Worm (Caenorhabditis elegans) whole organism, L4 larva: ENCODE results near the gene B0252.5.
A peak's percentile ranks its signal among the peaks of the same experiment; 100 is the strongest.

Source experiments
- F44E2.7 ChIP-seq: fragments of 200-800 bp; sonication (Bioruptor generic); IDR thresholded peaks from 2 replicates; pipeline ENCODE4 v2.1.2; 2022; ENCODE audit warnings: missing genetic modification characterization, missing compliant biosample characterization
- T20F7.1 ChIP-seq: fragments of 200-800 bp; sonication (Bioruptor generic); optimal IDR thresholded peaks from 2 replicates; lab custom pipeline; 2018; ENCODE audit warnings: mild to moderate bottlenecking, missing genetic modification characterization, missing compliant biosample characterization
- Y48G9A.11 ChIP-seq: fragments of 200-800 bp; sonication (Bioruptor generic); IDR thresholded peaks from 2 replicates; pipeline ENCODE4 v1.3.6; 2022; ENCODE audit warnings: missing genetic modification reagents, missing genetic modification characterization, missing compliant biosample characterization
- Y75B8A.6 ChIP-seq: fragments of 200-800 bp; sonication (Bioruptor generic); IDR thresholded peaks from 2 replicates; pipeline ENCODE4 v1.3.6; 2022; ENCODE audit warnings: missing genetic modification reagents, missing genetic modification characterization, missing compliant biosample characterization
- ama-1 ChIP-seq: fragments of 150-350 bp; optimal IDR thresholded peaks from 2 replicates; lab custom pipeline; 2014; ENCODE audit warnings: inconsistent platforms, mixed read lengths
- arid-1 ChIP-seq: fragments of 200-800 bp; sonication (Bioruptor generic); conservative IDR thresholded peaks from 2 replicates; pipeline ENCODE4 v1.3.6; 2022; ENCODE audit warnings: missing genetic modification reagents, missing genetic modification characterization, missing compliant biosample characterization
- ceh-20 ChIP-seq: fragments of 200-800 bp; sonication (Bioruptor generic); IDR thresholded peaks from 2 replicates; pipeline ENCODE4 v1.3.6; 2022; ENCODE audit warnings: missing genetic modification reagents, missing genetic modification characterization, missing compliant biosample characterization
- ceh-62 ChIP-seq: sonication (generic microtip); optimal IDR thresholded peaks from 2 replicates; lab custom pipeline; 2017; ENCODE audit warnings: missing biosample characterization, missing genetic modification characterization
- ceh-82 ChIP-seq: sonication (generic microtip); optimal IDR thresholded peaks from 2 replicates; lab custom pipeline; 2017; ENCODE audit warnings: missing biosample characterization, missing genetic modification characterization
- ces-1 ChIP-seq: fragments of 150-350 bp; sonication (generic microtip); optimal IDR thresholded peaks from 4 replicates; lab custom pipeline; 2014; ENCODE audit warnings: missing biosample characterization, missing genetic modification reagents, missing genetic modification characterization
- ctbp-1 ChIP-seq: fragments of 200-800 bp; sonication (Bioruptor generic); IDR thresholded peaks from 2 replicates; pipeline ENCODE4 v1.3.6; 2022; ENCODE audit warnings: missing genetic modification reagents, missing genetic modification characterization, missing compliant biosample characterization
- daf-16 ChIP-seq, 3 experiments: sonication (generic microtip); optimal IDR thresholded peaks; 2 replicates each; lab custom pipeline; 2016 to 2017; ENCODE audit warnings: missing genetic modification characterization in 3 of 3, missing genetic modification reagents in 3 of 3, mild to moderate bottlenecking in 2 of 3, missing compliant biosample characterization in 2 of 3, missing biosample characterization in 1 of 3, moderate library complexity in 1 of 3
- dmd-9 ChIP-seq: fragments of 200-800 bp; sonication (Bioruptor generic); IDR thresholded peaks from 2 replicates; pipeline ENCODE4 v1.3.6; 2022; ENCODE audit warnings: missing genetic modification reagents, missing genetic modification characterization, missing compliant biosample characterization
- duxl-1 ChIP-seq: sonication (generic microtip); optimal IDR thresholded peaks from 2 replicates; lab custom pipeline; 2016; ENCODE audit warnings: mild to moderate bottlenecking, missing genetic modification characterization, moderate library complexity, missing compliant biosample characterization; ENCODE audit not compliant: poor library complexity
- hlh-30 ChIP-seq: sonication (generic microtip); optimal IDR thresholded peaks from 2 replicates; lab custom pipeline; 2017; ENCODE audit warnings: antibody characterized with exemption, mild to moderate bottlenecking, missing genetic modification characterization, missing compliant biosample characterization; ENCODE audit not compliant: insufficient read depth
- hmg-1.1 ChIP-seq: fragments of 200-800 bp; sonication (Bioruptor generic); IDR thresholded peaks from 2 replicates; pipeline ENCODE4 v1.3.6; 2022; ENCODE audit warnings: missing genetic modification reagents, missing genetic modification characterization, missing compliant biosample characterization
- lin-1 ChIP-seq: fragments of 200-800 bp; sonication (Bioruptor generic); IDR thresholded peaks from 2 replicates; pipeline ENCODE4 v1.3.6; 2022; ENCODE audit warnings: missing genetic modification reagents, missing genetic modification characterization, missing compliant biosample characterization
- lin-15B ChIP-seq: fragments of 150-350 bp; sonication (generic microtip); optimal IDR thresholded peaks from 3 replicates; lab custom pipeline; 2014; ENCODE audit warnings: missing biosample characterization, missing genetic modification characterization
- lin-29 ChIP-seq: fragments of 200-800 bp; sonication (Bioruptor generic); IDR thresholded peaks from 2 replicates; pipeline ENCODE4 v1.3.6; 2022; ENCODE audit warnings: missing genetic modification reagents, missing genetic modification characterization, missing compliant biosample characterization
- lin-38 ChIP-seq: fragments of 200-800 bp; sonication (Bioruptor generic); IDR thresholded peaks from 2 replicates; pipeline ENCODE4 v1.3.6; 2022; ENCODE audit warnings: missing genetic modification reagents, missing genetic modification characterization, missing compliant biosample characterization
- lir-3 ChIP-seq: sonication (generic microtip); optimal IDR thresholded peaks from 2 replicates; lab custom pipeline; 2016; ENCODE audit warnings: mild to moderate bottlenecking, missing genetic modification characterization, missing compliant biosample characterization
- lsy-2 ChIP-seq, 2 experiments: fragments of 150-350 bp in 1 of 2; sonication (generic microtip) in 1 of 2; optimal IDR thresholded peaks; 2 replicates each; lab custom pipeline; 2014 to 2017; ENCODE audit warnings: missing biosample characterization in 2 of 2, missing genetic modification characterization in 2 of 2
- madf-5 ChIP-seq, 2 experiments: fragments of 200-800 bp; sonication (Bioruptor generic); IDR thresholded peaks; 2 replicates each; pipeline ENCODE4 v1.3.6; 2022; ENCODE audit warnings: missing compliant biosample characterization in 2 of 2, missing genetic modification characterization in 2 of 2
- madf-9 ChIP-seq: fragments of 200-800 bp; sonication (Bioruptor generic); conservative IDR thresholded peaks from 2 replicates; pipeline ENCODE4 v1.3.6; 2022; ENCODE audit warnings: missing genetic modification reagents, missing genetic modification characterization, missing compliant biosample characterization
- mep-1 ChIP-seq: fragments of 150-350 bp; sonication (generic microtip); optimal IDR thresholded peaks from 3 replicates; lab custom pipeline; 2014; ENCODE audit warnings: missing biosample characterization, missing genetic modification characterization
- mes-2 ChIP-seq: sonication (generic microtip); optimal IDR thresholded peaks from 2 replicates; lab custom pipeline; 2016; ENCODE audit warnings: missing genotype, mild to moderate bottlenecking, missing genetic modification characterization, missing compliant biosample characterization; ENCODE audit not compliant: poor library complexity, severe bottlenecking
- mxl-3 ChIP-seq: fragments of 200-800 bp; sonication (Bioruptor generic); optimal IDR thresholded peaks from 2 replicates; lab custom pipeline; 2018; ENCODE audit warnings: mild to moderate bottlenecking, missing genetic modification characterization, missing compliant biosample characterization
- nhr-10 ChIP-seq: fragments of 150-350 bp; optimal IDR thresholded peaks from 2 replicates; lab custom pipeline; 2014; ENCODE audit warnings: missing biosample characterization, missing genetic modification characterization
- nhr-111 ChIP-seq: fragments of 200-800 bp; sonication (Bioruptor generic); optimal IDR thresholded peaks from 2 replicates; lab custom pipeline; 2018; ENCODE audit warnings: mild to moderate bottlenecking, missing genetic modification characterization, missing compliant biosample characterization
- nhr-28 ChIP-seq: fragments of 150-350 bp; optimal IDR thresholded peaks from 2 replicates; lab custom pipeline; 2014; ENCODE audit warnings: missing biosample characterization, missing genetic modification characterization
- nhr-42 ChIP-seq: fragments of 200-800 bp; sonication (Bioruptor generic); IDR thresholded peaks from 2 replicates; pipeline ENCODE4 v1.3.6; 2022; ENCODE audit warnings: missing genetic modification characterization, missing compliant biosample characterization
- nhr-48 ChIP-seq: sonication (generic microtip); optimal IDR thresholded peaks from 2 replicates; lab custom pipeline; 2016; ENCODE audit warnings: mild to moderate bottlenecking, missing genetic modification characterization, missing compliant biosample characterization
- nhr-6 ChIP-seq: fragments of 150-350 bp; optimal IDR thresholded peaks from 2 replicates; lab custom pipeline; 2014; ENCODE audit warnings: missing biosample characterization, missing genetic modification characterization
- nhr-76 ChIP-seq: fragments of 150-350 bp; optimal IDR thresholded peaks from 2 replicates; lab custom pipeline; 2014; ENCODE audit warnings: missing biosample characterization, missing genetic modification characterization
- pha-4 ChIP-seq, 2 experiments: fragments of 150-350 bp in 1 of 2; fragments of 200-800 bp in 1 of 2; sonication (Bioruptor generic) in 1 of 2; IDR thresholded peaks in 1 of 2; optimal IDR thresholded peaks in 1 of 2; 2 replicates each; pipeline versions ENCODE4 v1.3.6 to Lab custom; 2014 to 2022; ENCODE audit warnings: missing genetic modification characterization in 2 of 2, missing genetic modification reagents in 2 of 2, missing biosample characterization in 1 of 2, missing compliant biosample characterization in 1 of 2
- saeg-2 ChIP-seq: fragments of 200-800 bp; sonication (Bioruptor generic); IDR thresholded peaks from 2 replicates; pipeline ENCODE4 v1.3.6; 2022; ENCODE audit warnings: missing genetic modification reagents, missing genetic modification characterization, missing compliant biosample characterization
- set-16 ChIP-seq: fragments of 200-800 bp; sonication (Bioruptor generic); IDR thresholded peaks from 2 replicates; pipeline ENCODE4 v1.3.6; 2022; ENCODE audit warnings: missing genetic modification reagents, missing genetic modification characterization, missing compliant biosample characterization
- snpc-1.2 ChIP-seq: fragments of 200-800 bp; sonication (Bioruptor generic); IDR thresholded peaks from 2 replicates; pipeline ENCODE4 v1.3.6; 2022; ENCODE audit warnings: missing genetic modification reagents, missing genetic modification characterization, missing compliant biosample characterization
- snpc-4 ChIP-seq: fragments of 150-350 bp; optimal IDR thresholded peaks from 2 replicates; lab custom pipeline; 2014; ENCODE audit warnings: missing biosample characterization, missing genetic modification characterization
- spr-3 ChIP-seq: fragments of 200-800 bp; sonication (Bioruptor generic); optimal IDR thresholded peaks from 2 replicates; lab custom pipeline; 2018; ENCODE audit warnings: mild to moderate bottlenecking, missing genetic modification characterization, missing compliant biosample characterization
- unc-130 ChIP-seq: sonication (generic microtip); optimal IDR thresholded peaks from 2 replicates; lab custom pipeline; 2016; ENCODE audit warnings: missing genetic modification reagents, missing genetic modification characterization, missing compliant biosample characterization
- unc-39 ChIP-seq: sonication (generic microtip); optimal IDR thresholded peaks from 2 replicates; lab custom pipeline; 2017; ENCODE audit warnings: missing biosample characterization, missing genetic modification characterization
- zag-1 ChIP-seq: fragments of 150-350 bp; optimal IDR thresholded peaks from 2 replicates; lab custom pipeline; 2014; ENCODE audit warnings: missing biosample characterization, missing genetic modification characterization
- zfp-2 ChIP-seq: sonication (generic microtip); optimal IDR thresholded peaks from 2 replicates; lab custom pipeline; 2016; ENCODE audit warnings: mild to moderate bottlenecking, missing genetic modification characterization, missing compliant biosample characterization
- ztf-11 ChIP-seq: fragments of 150-350 bp; optimal IDR thresholded peaks from 2 replicates; lab custom pipeline; 2014; ENCODE audit warnings: missing biosample characterization, missing genetic modification characterization
- ztf-7 ChIP-seq: fragments of 150-350 bp; optimal IDR thresholded peaks from 2 replicates; lab custom pipeline; 2014; ENCODE audit warnings: missing biosample characterization, missing genetic modification characterization

Gene B0252.5

DNA sequence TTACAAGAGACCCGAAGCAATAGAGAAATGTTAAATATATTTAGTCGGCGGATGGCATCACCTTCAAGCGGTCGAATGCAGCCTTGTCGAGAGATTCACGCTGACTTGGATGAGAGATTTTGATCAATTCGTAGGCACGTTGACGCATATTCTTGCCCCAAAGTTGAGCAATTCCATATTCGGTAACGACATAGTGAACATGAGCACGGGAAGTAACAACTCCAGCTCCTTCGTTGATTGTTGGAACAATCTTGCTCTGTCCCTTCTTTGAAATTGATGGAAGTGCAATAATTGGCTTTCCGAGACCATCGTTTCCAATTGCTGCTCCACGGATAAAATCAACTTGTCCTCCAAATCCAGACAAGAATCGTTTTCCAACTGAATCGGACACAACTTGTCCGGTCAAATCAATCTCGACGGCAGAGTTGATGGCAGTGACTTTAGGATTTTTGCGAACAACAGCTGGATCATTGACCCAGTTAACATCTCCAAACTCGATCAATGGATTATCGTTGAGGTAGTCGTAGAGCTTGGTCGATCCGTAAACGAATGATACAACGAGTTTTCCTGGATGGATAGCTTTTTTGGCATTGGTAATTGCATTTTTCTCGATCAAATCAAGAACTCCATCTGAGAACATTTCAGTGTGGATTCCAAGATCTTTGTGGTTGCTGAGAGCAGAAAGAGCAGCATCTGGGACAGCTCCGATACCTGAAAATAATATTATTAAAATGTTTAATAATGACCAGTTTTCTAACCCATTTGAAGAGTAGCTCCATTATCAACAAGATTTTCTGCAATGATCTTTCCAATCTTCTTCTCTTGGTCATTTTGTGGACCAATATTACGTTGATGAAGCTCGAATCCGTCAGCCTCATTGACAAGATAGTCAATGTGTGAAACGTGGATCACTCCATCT lies 29.8 kb downstream of the B0252.5 start (continued):
- no peak for TF ChIP-seq mep-1
- no peak for TF ChIP-seq nhr-76
- TF ChIP-seq hmg-1.1 (GFP tag; lab: Robert Waterston, UW) = 0 out of 2 replicates have a peak, but pooled peaks have one; percentile 12
- TF ChIP-seq mes-2 (tag; lab: Kevin White, UChicago) = peak; percentile 46
- TF ChIP-seq F44E2.7 (GFP tag; lab: Robert Waterston, UW) = no peak
- TF ChIP-seq nhr-48 = no peak
- TF ChIP-seq mxl-3 (GFP tag; lab: Kevin White, UChicago) = no peak
- TF ChIP-seq duxl-1 (tag; lab: Kevin White, UChicago) = no peak
- no peak for TF ChIP-seq ztf-11 (tag; lab: Kevin White, UChicago)
- TF ChIP-seq set-16 (GFP tag; lab: Robert Waterston, UW) = no peak
- TF ChIP-seq T20F7.1 (GFP tag; lab: Kevin White, UChicago) = no peak
- TF ChIP-seq ama-1 = peak; percentile 76
- TF ChIP-seq zfp-2 = no peak
- 0 out of 2 replicates have a peak, but pooled peaks have one; percentile 44 for TF ChIP-seq saeg-2
- no peak for TF ChIP-seq snpc-4
- peak; percentile 68; the same call in 1 of the 2 replicates for TF ChIP-seq Y75B8A.6 (GFP tag; lab: Robert Waterston, UW)
- TF ChIP-seq lsy-2 (tag; optimal IDR thresholded peaks at IDR 0.05; lab: Kevin White, UChicago) = no peak
- TF ChIP-seq nhr-10 (tag; lab: Kevin White, UChicago) = no peak
- no peak for TF ChIP-seq madf-5 (GFP tag; IDR thresholded peaks at IDR 0.05; lab: Robert Waterston, UW)
- TF ChIP-seq hlh-30 (tag; lab: Kevin White, UChicago) = no peak
- TF ChIP-seq ceh-62 = no peak
- TF ChIP-seq arid-1 (GFP tag; lab: Robert Waterston, UW) = no peak
- no peak for TF ChIP-seq ctbp-1 (GFP tag; lab: Robert Waterston, UW)
- TF ChIP-seq unc-39 (tag; lab: Kevin White, UChicago) = no peak
- TF ChIP-seq pha-4 (GFP tag; IDR thresholded peaks at IDR 0.05; lab: Robert Waterston, UW) = no peak; the same call in 1 of the 2 replicates
- no peak for TF ChIP-seq pha-4 (tag; optimal IDR thresholded peaks at IDR 0.05; lab: Kevin White, UChicago)
- TF ChIP-seq lin-38 = 0 out of 2 replicates have a peak, but pooled peaks have one; percentile 6
- TF ChIP-seq ces-1 (GFP tag; lab: Kevin White, UChicago) = no peak
- no peak for TF ChIP-seq ztf-7 (tag; lab: Kevin White, UChicago)
- no peak for TF ChIP-seq lir-3 (tag; lab: Kevin White, UChicago)
- no peak for TF ChIP-seq zag-1 (tag; lab: Kevin White, UChicago)

- 0 out of 2 replicates have a peak, but pooled peaks have one; percentile 32 for TF ChIP-seq hmg-1.1 (GFP tag; lab: Robert Waterston, UW)
- TF ChIP-seq saeg-2 = no peak
- TF ChIP-seq lin-29 (GFP tag; lab: Robert Waterston, UW) = 0 out of 2 replicates have a peak, but pooled peaks have one; percentile 35
- TF ChIP-seq unc-130 (GFP tag; lab: Kevin White, UChicago) = no peak
- TF ChIP-seq madf-9 (GFP tag; lab: Robert Waterston, UW) = no peak
- TF ChIP-seq ces-1 (GFP tag; lab: Kevin White, UChicago) = no peak
- TF ChIP-seq lin-15B = no peak
- peak; percentile 49 for TF ChIP-seq nhr-28 (tag; lab: Kevin White, UChicago)
- peak; percentile 69 for TF ChIP-seq T20F7.1 (GFP tag; lab: Kevin White, UChicago)
- TF ChIP-seq spr-3 (GFP tag; lab: Kevin White, UChicago) = no peak
- TF ChIP-seq ceh-20 (GFP tag; lab: Robert Waterston, UW) = 0 out of 2 replicates have a peak, but pooled peaks have one; percentile 28
- peak; percentile 12 for TF ChIP-seq ama-1
- no peak for TF ChIP-seq ctbp-1 (GFP tag; lab: Robert Waterston, UW)
- peak; percentile 8 for TF ChIP-seq nhr-76
- peak; percentile 34 for TF ChIP-seq nhr-111
- 0 out of 2 replicates have a peak, but pooled peaks have one; percentile 45 for TF ChIP-seq Y48G9A.11
- TF ChIP-seq nhr-48 = peak; percentile 35
- TF ChIP-seq daf-16 (GFP tag; optimal IDR thresholded peaks at IDR 0.05; lab: Kevin White, UChicago) = peak; percentile 27 to 63
- peak; percentile 64 for TF ChIP-seq daf-16 (tag; optimal IDR thresholded peaks at IDR 0.05; lab: Kevin White, UChicago)
- TF ChIP-seq ceh-82 (tag; lab: Kevin White, UChicago) = no peak
- TF ChIP-seq dmd-9 (GFP tag; lab: Robert Waterston, UW) = 0 out of 2 replicates have a peak, but pooled peaks have one; percentile 3
- no peak for TF ChIP-seq snpc-1.2 (GFP tag; lab: Robert Waterston, UW)
- TF ChIP-seq lin-1 (GFP tag; lab: Robert Waterston, UW) = peak; percentile 38; the same call in 1 of the 2 replicates
- no peak for TF ChIP-seq arid-1 (GFP tag; lab: Robert Waterston, UW)
- peak; percentile 64 for TF ChIP-seq nhr-42 (GFP tag; lab: Robert Waterston, UW)
- no peak for TF ChIP-seq nhr-6
Observed at ce11 chrII:6888211-6888610, 30.5 kb downstream of the B0252.5 start.
